Fruit fly (Drosophila melanogaster): Measurements from ENCODE around the gene eRF3.

The eRF3 gene

dm6 chr2L:12415485-12416137 is 18.6 kb upstream of the eRF3 start (continued):
- TF ChIP-seq PHDP (tag; optimal IDR thresholded peaks at IDR 0.05) (peak; percentile 43), jigr1 (GFP tag; IDR thresholded peaks at IDR 0.05) (no peak), CG15696 (tag; optimal IDR thresholded peaks at IDR 0.05) (peak; percentile 13), danr (GFP tag; IDR thresholded peaks at IDR 0.05) (no peak), Dll (GFP tag; IDR thresholded peaks at IDR 0.05; ENCODE audit: partially characterized antibody) (no peak), NK7.1 (GFP tag; optimal IDR thresholded peaks at IDR 0.05) (no peak), CG34224 (GFP tag; IDR thresholded peaks at IDR 0.05; ENCODE audit: partially characterized antibody) (no peak), fd102C (GFP tag; optimal IDR thresholded peaks at IDR 0.05) (no peak), Myb (GFP tag; optimal IDR thresholded peaks at IDR 0.05) (no peak), Scr (GFP tag; IDR thresholded peaks at IDR 0.05; ENCODE audit: partially characterized antibody) (no peak), CG3163 (GFP tag; optimal IDR thresholded peaks at IDR 0.05) (no peak), odd (GFP tag; optimal IDR thresholded peaks at IDR 0.05) (no peak), HLH4C (GFP tag; IDR thresholded peaks at IDR 0.05; ENCODE audit: partially characterized antibody) (no peak), br (optimal IDR thresholded peaks at IDR 0.05) (no peak), Fer1 (GFP tag; optimal IDR thresholded peaks at IDR 0.05) (no peak), otp (GFP tag; IDR thresholded peaks at IDR 0.05) (no peak), CG9215 (GFP tag; IDR thresholded peaks at IDR 0.05) (no peak), Sry-δ (GFP tag; optimal IDR thresholded peaks at IDR 0.05) (no peak), CG9932 (GFP tag; IDR thresholded peaks at IDR 0.05) (no peak), Antp (GFP tag; optimal IDR thresholded peaks at IDR 0.05) (no peak), ash1 (GFP tag; optimal IDR thresholded peaks at IDR 0.05) (no peak), Xrp1 (GFP tag; IDR thresholded peaks at IDR 0.05) (peak; percentile 17; the same call in 1 of the 2 replicates), dysf (GFP tag; IDR thresholded peaks at IDR 0.05) (no peak), Oli (tag; optimal IDR thresholded peaks at IDR 0.05) (peak; percentile 30), CG6175 (GFP tag; IDR thresholded peaks at IDR 0.05) (no peak), Max (GFP tag; optimal IDR thresholded peaks at IDR 0.05) (no peak), Mes4 (GFP tag; optimal IDR thresholded peaks at IDR 0.05) (no peak), Rfx (GFP tag; IDR thresholded peaks at IDR 0.05) (no peak), lola (GFP tag; optimal IDR thresholded peaks at IDR 0.05) (peak in 1 of 3 experiments; percentile 61), bbx (GFP tag; IDR thresholded peaks at IDR 0.05; ENCODE audit: partially characterized antibody) (no peak), CG16863 (GFP tag; optimal IDR thresholded peaks at IDR 0.05) (no peak), klu (GFP tag; IDR thresholded peaks at IDR 0.05) (no peak), CG1602 (GFP tag; optimal IDR thresholded peaks at IDR 0.05) (no peak), Nf-YC (tag; optimal IDR thresholded peaks at IDR 0.05) (no peak), bab2 (GFP tag; optimal IDR thresholded peaks at IDR 0.05) (no peak), CG7928 (GFP tag; optimal IDR thresholded peaks at IDR 0.05) (no peak), Nf-YB (GFP tag; optimal IDR thresholded peaks at IDR 0.05) (peak; percentile 14), nmo (GFP tag; optimal IDR thresholded peaks at IDR 0.05) (peak; percentile 48), Sin3A (optimal IDR thresholded peaks at IDR 0.05) (no peak), Hr3 (GFP tag; optimal IDR thresholded peaks at IDR 0.05) (peak; percentile 9), dm (GFP tag; optimal IDR thresholded peaks at IDR 0.05) (no peak), schlank (tag; optimal IDR thresholded peaks at IDR 0.05) (no peak), CG10274 (GFP tag; optimal IDR thresholded peaks at IDR 0.05) (no peak), gsb (GFP tag; IDR thresholded peaks at IDR 0.05) (no peak), Camta (GFP tag; optimal IDR thresholded peaks at IDR 0.05) (no peak), CG8388 (GFP tag; optimal IDR thresholded peaks at IDR 0.05) (peak; percentile 23), Ets65A (GFP tag) (no peak), mld (GFP tag; IDR thresholded peaks at IDR 0.05; ENCODE audit: partially characterized antibody) (no peak), mirr (GFP tag; optimal IDR thresholded peaks at IDR 0.05) (no peak), CG7963 (GFP tag; IDR thresholded peaks at IDR 0.05; ENCODE audit: partially characterized antibody) (no peak), YL-1 (GFP tag; optimal IDR thresholded peaks at IDR 0.05) (no peak), yki (optimal IDR thresholded peaks at IDR 0.05) (no peak)

Data from whole organism, embryonic.